Worm (Caenorhabditis elegans) whole organism, L2 larva: ENCODE results near the gene icd-1.

Experiments
- C34F6.9 ChIP-seq: fragments of 150-350 bp; optimal IDR thresholded peaks from 2 replicates; lab custom pipeline; 2014; ENCODE audit warnings: missing biosample characterization, missing genetic modification characterization
- R02D3.7 ChIP-seq: fragments of 150-350 bp; optimal IDR thresholded peaks from 2 replicates; lab custom pipeline; 2014; ENCODE audit warnings: missing biosample characterization, missing genetic modification characterization
- Y55F3AM.14 ChIP-seq: fragments of 200-800 bp; sonication (Bioruptor generic); optimal IDR thresholded peaks from 2 replicates; lab custom pipeline; 2018; ENCODE audit warnings: mild to moderate bottlenecking, missing genetic modification characterization, missing compliant biosample characterization
- ZK546.5 ChIP-seq: sonication (generic microtip); optimal IDR thresholded peaks from 2 replicates; lab custom pipeline; 2017; ENCODE audit warnings: missing biosample characterization, missing genetic modification characterization
- aly-2 ChIP-seq: fragments of 150-350 bp; optimal IDR thresholded peaks from 2 replicates; lab custom pipeline; 2014; ENCODE audit warnings: missing biosample characterization, missing genetic modification characterization
- ama-1 ChIP-seq: fragments of 150-350 bp; optimal IDR thresholded peaks from 2 replicates; lab custom pipeline; 2018; ENCODE audit warnings: inconsistent platforms
- blmp-1 ChIP-seq: sonication (generic microtip); optimal IDR thresholded peaks from 2 replicates; lab custom pipeline; 2017; ENCODE audit warnings: missing genetic modification characterization, mild to moderate bottlenecking, missing compliant biosample characterization, antibody characterized with exemption, moderate library complexity; ENCODE audit not compliant: insufficient read depth
- ceh-16 ChIP-seq: fragments of 150-350 bp; optimal IDR thresholded peaks from 2 replicates; lab custom pipeline; 2014; ENCODE audit warnings: missing biosample characterization, missing genetic modification characterization
- ceh-82 ChIP-seq: fragments of 150-350 bp; optimal IDR thresholded peaks from 2 replicates; lab custom pipeline; 2014; ENCODE audit warnings: missing biosample characterization, missing genetic modification characterization
- crh-2 ChIP-seq: sonication (generic microtip); optimal IDR thresholded peaks from 2 replicates; lab custom pipeline; 2017; ENCODE audit warnings: missing biosample characterization, missing genetic modification characterization
- dmd-4 ChIP-seq: sonication (generic microtip); optimal IDR thresholded peaks from 2 replicates; lab custom pipeline; 2017; ENCODE audit warnings: missing biosample characterization, missing genetic modification characterization
- elt-1 ChIP-seq: fragments of 150-350 bp; optimal IDR thresholded peaks from 2 replicates; lab custom pipeline; 2014; ENCODE audit warnings: missing biosample characterization, missing genetic modification characterization
- fos-1 ChIP-seq: fragments of 150-350 bp; optimal IDR thresholded peaks from 2 replicates; lab custom pipeline; 2014; ENCODE audit warnings: missing biosample characterization, missing genetic modification characterization
- gmeb-1 ChIP-seq: fragments of 150-350 bp; optimal IDR thresholded peaks from 2 replicates; lab custom pipeline; 2014; ENCODE audit warnings: missing biosample characterization, missing genetic modification characterization
- lin-11 ChIP-seq: fragments of 150-350 bp; sonication (generic microtip); optimal IDR thresholded peaks from 2 replicates; lab custom pipeline; 2014; ENCODE audit warnings: missing biosample characterization, missing genetic modification characterization, inconsistent platforms, mixed read lengths
- lin-13 ChIP-seq: fragments of 150-350 bp; optimal IDR thresholded peaks from 2 replicates; lab custom pipeline; 2014; ENCODE audit warnings: missing biosample characterization, missing genetic modification reagents, missing genetic modification characterization
- lin-39 ChIP-seq: fragments of 150-350 bp; optimal IDR thresholded peaks from 2 replicates; lab custom pipeline; 2014; ENCODE audit warnings: missing biosample characterization, missing genetic modification reagents, missing genetic modification characterization
- lsy-2 ChIP-seq, 2 experiments: fragments of 150-350 bp in 1 of 2; sonication (generic microtip) in 1 of 2; optimal IDR thresholded peaks; 2 replicates each; lab custom pipeline; 2014 to 2017; ENCODE audit warnings: missing biosample characterization in 2 of 2, missing genetic modification characterization in 2 of 2
- mab-5 ChIP-seq: fragments of 150-350 bp; optimal IDR thresholded peaks from 2 replicates; lab custom pipeline; 2014; ENCODE audit warnings: missing biosample characterization, missing genetic modification characterization
- mbf-1 ChIP-seq: sonication (generic microtip); optimal IDR thresholded peaks from 2 replicates; lab custom pipeline; 2017; ENCODE audit warnings: missing biosample characterization, missing genetic modification characterization
- mdl-1 ChIP-seq, 2 experiments: fragments of 150-350 bp in 1 of 2; sonication (generic microtip) in 1 of 2; optimal IDR thresholded peaks; 2 replicates each; lab custom pipeline; 2017; ENCODE audit warnings: missing biosample characterization in 2 of 2, missing genetic modification characterization in 2 of 2
- nhr-10 ChIP-seq: sonication (generic microtip); optimal IDR thresholded peaks from 2 replicates; lab custom pipeline; 2017; ENCODE audit warnings: missing biosample characterization, missing genetic modification characterization
- nhr-11 ChIP-seq: fragments of 150-350 bp; optimal IDR thresholded peaks from 2 replicates; lab custom pipeline; 2014; ENCODE audit warnings: missing biosample characterization, missing genetic modification characterization
- nhr-12 ChIP-seq: fragments of 150-350 bp; optimal IDR thresholded peaks from 2 replicates; lab custom pipeline; 2014; ENCODE audit warnings: missing biosample characterization, missing genetic modification characterization
- nhr-129 ChIP-seq: fragments of 150-350 bp; optimal IDR thresholded peaks from 2 replicates; lab custom pipeline; 2014; ENCODE audit warnings: missing biosample characterization, missing genetic modification characterization
- nhr-21 ChIP-seq: fragments of 150-350 bp; optimal IDR thresholded peaks from 2 replicates; lab custom pipeline; 2014; ENCODE audit warnings: missing biosample characterization, missing genetic modification characterization
- nhr-23 ChIP-seq: fragments of 150-350 bp; optimal IDR thresholded peaks from 2 replicates; lab custom pipeline; 2014; ENCODE audit warnings: missing biosample characterization, missing genetic modification reagents, missing genetic modification characterization
- nhr-237 ChIP-seq: fragments of 150-350 bp; optimal IDR thresholded peaks from 2 replicates; lab custom pipeline; 2014; ENCODE audit warnings: missing biosample characterization, missing genetic modification characterization
- nhr-6 ChIP-seq: fragments of 150-350 bp; optimal IDR thresholded peaks from 2 replicates; lab custom pipeline; 2014; ENCODE audit warnings: missing biosample characterization, missing genetic modification characterization
- nhr-77 ChIP-seq: fragments of 150-350 bp; optimal IDR thresholded peaks from 2 replicates; lab custom pipeline; 2014; ENCODE audit warnings: missing biosample characterization, missing genetic modification characterization
- peb-1 ChIP-seq: fragments of 150-350 bp; optimal IDR thresholded peaks from 2 replicates; lab custom pipeline; 2014; ENCODE audit warnings: missing biosample characterization, missing genetic modification characterization
- sem-4 ChIP-seq: fragments of 150-350 bp; optimal IDR thresholded peaks from 2 replicates; lab custom pipeline; 2014; ENCODE audit warnings: missing biosample characterization, missing genetic modification reagents, missing genetic modification characterization
- skn-1 ChIP-seq: sonication (generic microtip); optimal IDR thresholded peaks from 2 replicates; lab custom pipeline; 2017; ENCODE audit warnings: missing biosample characterization, missing genetic modification characterization
- sma-3 ChIP-seq: sonication (generic microtip); optimal IDR thresholded peaks from 2 replicates; lab custom pipeline; 2016; ENCODE audit warnings: missing genetic modification reagents, missing genetic modification characterization, missing compliant biosample characterization
- sma-9 ChIP-seq, 2 experiments: fragments of 150-350 bp in 1 of 2; sonication (generic microtip) in 1 of 2; optimal IDR thresholded peaks; 2 replicates each; lab custom pipeline; 2014 to 2016; ENCODE audit warnings: missing genetic modification characterization in 2 of 2, mild to moderate bottlenecking in 1 of 2, missing biosample characterization in 1 of 2, missing compliant biosample characterization in 1 of 2, missing genetic modification reagents in 1 of 2, moderate library complexity in 1 of 2
- snpc-4 ChIP-seq: fragments of 150-350 bp; optimal IDR thresholded peaks from 2 replicates; lab custom pipeline; 2014; ENCODE audit warnings: missing biosample characterization, missing genetic modification characterization
- unc-55 ChIP-seq: fragments of 150-350 bp; sonication (generic microtip); optimal IDR thresholded peaks from 3 replicates; lab custom pipeline; 2014; ENCODE audit warnings: missing biosample characterization, missing genetic modification reagents, missing genetic modification characterization
- unc-62 ChIP-seq: fragments of 150-350 bp; optimal IDR thresholded peaks from 2 replicates; lab custom pipeline; 2014; ENCODE audit warnings: missing biosample characterization, missing genetic modification reagents, missing genetic modification characterization
- zag-1 ChIP-seq: fragments of 150-350 bp; optimal IDR thresholded peaks from 2 replicates; lab custom pipeline; 2014; ENCODE audit warnings: missing biosample characterization, missing genetic modification characterization
- ztf-1 ChIP-seq: fragments of 200-800 bp; sonication (Bioruptor generic); conservative IDR thresholded peaks from 2 replicates; pipeline ENCODE4 v1.3.6; 2022; ENCODE audit warnings: missing genetic modification characterization, missing compliant biosample characterization
- ztf-4 ChIP-seq: fragments of 150-350 bp; optimal IDR thresholded peaks from 2 replicates; lab custom pipeline; 2014; ENCODE audit warnings: missing biosample characterization, missing genetic modification characterization

icd-1 gene

DNA sequence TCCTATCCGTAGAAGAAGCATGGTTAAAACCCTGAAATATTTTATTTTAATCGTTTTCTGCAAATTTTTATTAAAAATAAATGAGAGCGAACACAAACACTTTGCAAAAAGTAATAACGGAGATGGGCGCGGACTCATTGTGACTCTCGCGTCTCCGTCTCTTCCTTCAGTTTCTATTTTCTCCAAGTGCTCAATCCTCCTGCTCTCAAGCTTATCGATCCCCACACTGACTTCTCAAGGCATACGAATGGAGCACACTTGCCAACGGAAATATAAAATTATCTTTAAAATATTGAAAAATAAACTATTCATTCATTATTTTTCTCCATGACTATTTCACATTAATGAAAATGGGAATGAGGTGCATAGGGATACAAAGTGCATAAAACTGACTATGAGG is 9.6 kb upstream of the icd-1 start, which contains the start of gene dnj-8:
Gene dnj-8, minus strand, starts transcription at position 31 of the 400 bp plus-strand sequence.
- TF ChIP-seq unc-62 (no peak), nhr-11 (tag; lab: Kevin White, UChicago) (no peak), nhr-21 (tag; lab: Kevin White, UChicago) (no peak), ceh-82 (tag; lab: Kevin White, UChicago) (no peak), R02D3.7 (tag; lab: Kevin White, UChicago) (no peak), peb-1 (tag; lab: Kevin White, UChicago) (no peak), nhr-23 (tag; lab: Kevin White, UChicago) (no peak), mdl-1 (tag; optimal IDR thresholded peaks at IDR 0.05; lab: Kevin White, UChicago) (no peak), C34F6.9 (tag; lab: Kevin White, UChicago) (peak; percentile 60), unc-55 (GFP tag; lab: Kevin White, UChicago) (peak; percentile 54), lsy-2 (tag; optimal IDR thresholded peaks at IDR 0.05; lab: Kevin White, UChicago) (peak in 1 of 2 experiments; percentile 6), nhr-6 (tag; lab: Kevin White, UChicago) (no peak)
- TF ChIP-seq, all 48 proteins: peak for 3

DNA sequence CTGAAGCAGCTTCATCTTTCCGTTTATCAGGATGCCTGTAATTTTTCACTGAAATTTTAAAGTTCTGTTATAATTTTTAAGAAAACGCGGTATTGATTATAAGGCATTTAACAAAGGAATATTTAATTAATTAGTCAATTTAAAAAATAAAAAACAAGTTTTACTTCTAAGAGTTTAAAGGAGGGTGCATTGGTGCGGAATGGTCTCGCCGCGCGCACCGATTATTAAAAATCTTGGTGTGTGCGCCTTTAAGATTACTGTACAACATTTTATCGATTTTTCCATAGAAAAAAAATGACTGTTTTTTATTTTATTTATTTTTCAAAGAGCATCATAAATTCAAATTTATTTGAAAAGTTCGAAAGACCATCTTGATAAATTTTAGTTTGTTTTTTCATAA is 9.1 kb upstream of the icd-1 start:
- TF ChIP-seq ceh-82 (tag; lab: Kevin White, UChicago) (no peak), aly-2 (tag; lab: Kevin White, UChicago) (no peak), mbf-1 (tag; lab: Kevin White, UChicago) (no peak), ztf-4 (tag; lab: Kevin White, UChicago) (no peak), sem-4 (tag; lab: Kevin White, UChicago) (no peak), snpc-4 (tag; lab: Kevin White, UChicago) (no peak), blmp-1 (tag; lab: Kevin White, UChicago) (no peak), nhr-12 (tag; lab: Kevin White, UChicago) (no peak), crh-2 (tag; lab: Kevin White, UChicago) (no peak), ceh-16 (tag; lab: Kevin White, UChicago) (no peak), elt-1 (tag; lab: Kevin White, UChicago) (no peak), Y55F3AM.14 (GFP tag; lab: Kevin White, UChicago) (no peak), nhr-21 (tag; lab: Kevin White, UChicago) (no peak), unc-55 (GFP tag; lab: Kevin White, UChicago) (no peak), zag-1 (tag; lab: Kevin White, UChicago) (no peak), sma-3 (no peak), C34F6.9 (tag; lab: Kevin White, UChicago) (no peak), fos-1 (tag; lab: Kevin White, UChicago) (no peak), nhr-129 (tag; lab: Kevin White, UChicago) (no peak), nhr-237 (no peak)

DNA sequence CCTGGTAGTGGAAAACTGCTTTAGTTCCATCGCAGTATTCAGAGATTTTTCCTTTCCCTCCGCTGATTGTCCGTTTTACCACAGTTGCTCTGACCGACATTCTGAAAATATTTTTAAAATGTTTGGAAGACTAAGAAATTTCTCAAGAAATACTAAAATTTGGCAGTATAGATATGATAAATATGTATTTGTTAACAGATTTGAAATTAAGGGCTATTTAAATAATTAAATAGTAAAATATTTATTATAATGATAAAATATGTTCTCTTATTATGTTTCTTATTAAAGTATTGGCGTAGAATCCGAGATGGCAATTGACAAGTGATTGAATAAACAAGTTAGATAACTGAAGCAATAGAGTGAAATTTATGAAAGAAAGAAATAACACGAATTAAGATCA is 5.7 kb upstream of the icd-1 start, which contains the start of gene aipr-1:
Gene aipr-1, minus strand, starts transcription at position 101 of the 400 bp plus-strand sequence.
- no peak for TF ChIP-seq lin-39 (tag; lab: Kevin White, UChicago)
- no peak for TF ChIP-seq unc-55 (GFP tag; lab: Kevin White, UChicago)
- TF ChIP-seq gmeb-1, result no peak
- no peak for TF ChIP-seq ceh-82 (tag; lab: Kevin White, UChicago)
- TF ChIP-seq lin-11 (tag; lab: Kevin White, UChicago), result no peak
- TF ChIP-seq nhr-21 (tag; lab: Kevin White, UChicago), result no peak
- no peak for TF ChIP-seq skn-1 (tag; lab: Kevin White, UChicago)
- TF ChIP-seq ztf-1 (GFP tag; lab: Robert Waterston, UW), result no peak
- no peak for TF ChIP-seq ZK546.5 (tag; lab: Kevin White, UChicago)
- TF ChIP-seq nhr-11 (tag; lab: Kevin White, UChicago), result no peak
- TF ChIP-seq aly-2 (tag; lab: Kevin White, UChicago), result no peak
- no peak for TF ChIP-seq mab-5
- no peak for TF ChIP-seq nhr-10 (tag; lab: Kevin White, UChicago)
- no peak for TF ChIP-seq elt-1 (tag; lab: Kevin White, UChicago)
- TF ChIP-seq dmd-4 (tag; lab: Kevin White, UChicago), result no peak
- TF ChIP-seq ama-1 (lab: Kevin White, UChicago), result no peak

DNA sequence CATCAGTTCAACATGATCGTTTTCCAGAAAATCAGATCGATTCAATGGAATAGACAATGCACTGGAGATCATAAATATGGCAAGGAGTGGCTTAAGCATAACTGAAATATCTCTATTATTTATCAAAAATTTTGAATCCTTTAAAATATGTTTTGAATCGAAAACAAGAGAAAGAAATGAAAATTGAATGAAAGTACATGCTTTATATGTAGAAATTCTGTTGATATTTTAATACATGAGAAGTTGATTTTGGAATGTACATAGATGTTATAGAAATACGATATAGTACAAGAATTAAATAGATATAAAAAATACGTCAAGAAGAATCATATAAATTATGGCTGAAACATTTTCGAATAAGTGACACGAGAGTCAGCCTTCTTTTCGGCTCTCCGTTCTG is 3.8 kb upstream of the icd-1 start, which contains the start of gene C56C10.9:
Gene C56C10.9, minus strand, starts transcription at position 101 of the 400 bp plus-strand sequence.
- TF ChIP-seq zag-1 (tag; lab: Kevin White, UChicago) (no peak), ceh-16 (tag; lab: Kevin White, UChicago) (no peak), unc-62 (no peak), ZK546.5 (tag; lab: Kevin White, UChicago) (no peak), nhr-10 (tag; lab: Kevin White, UChicago) (no peak), C34F6.9 (tag; lab: Kevin White, UChicago) (no peak), nhr-77 (tag; lab: Kevin White, UChicago) (no peak), elt-1 (tag; lab: Kevin White, UChicago) (no peak), nhr-23 (tag; lab: Kevin White, UChicago) (no peak), nhr-11 (tag; lab: Kevin White, UChicago) (no peak), ztf-1 (GFP tag; lab: Robert Waterston, UW) (no peak), snpc-4 (tag; lab: Kevin White, UChicago) (no peak), lin-13 (GFP tag; lab: Kevin White, UChicago) (no peak), nhr-6 (tag; lab: Kevin White, UChicago) (no peak), sma-9 (GFP tag; optimal IDR thresholded peaks at IDR 0.05; lab: Kevin White, UChicago) (no peak), sma-9 (tag; optimal IDR thresholded peaks at IDR 0.05; lab: Kevin White, UChicago) (no peak), mab-5 (no peak), crh-2 (tag; lab: Kevin White, UChicago) (no peak), mbf-1 (tag; lab: Kevin White, UChicago) (no peak), nhr-12 (tag; lab: Kevin White, UChicago) (no peak)
